Worm (Caenorhabditis elegans): ENCODE measurements around the gene H41C03.1.
"Not testable (repeated sequence)": the region's sequence is repeated elsewhere in the genome, so short reads cannot be mapped to it uniquely, and the experiment has no call there.

DNA sequence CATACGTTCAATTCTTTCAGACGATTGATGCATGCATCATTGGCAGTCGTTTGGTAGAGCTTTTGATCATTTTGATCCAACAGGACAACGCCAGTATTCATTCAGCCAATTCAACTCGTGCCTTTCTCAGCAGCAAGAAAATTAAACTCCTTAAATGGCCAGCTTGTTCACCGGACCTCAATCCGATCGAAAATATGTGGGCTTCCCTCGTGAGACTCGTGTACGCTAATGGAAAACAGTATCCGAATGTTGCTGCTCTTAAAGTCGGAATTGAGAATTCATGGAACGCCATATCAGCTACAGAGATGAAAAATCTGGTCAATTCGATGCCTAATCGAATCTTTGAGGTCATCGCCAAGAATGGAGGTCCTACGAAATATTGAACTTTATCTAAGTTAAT is 38.8 kb upstream of the H41C03.1 start, which contains the start of gene wago-5:
- not testable (repeated sequence) for TF ChIP-seq elt-1 (tag; optimal IDR thresholded peaks at IDR 0.05); daf-12 (tag; optimal IDR thresholded peaks at IDR 0.05); egl-5 (tag; optimal IDR thresholded peaks at IDR 0.05); ztf-4 (tag; optimal IDR thresholded peaks at IDR 0.05); unc-62 (GFP tag; optimal IDR thresholded peaks at IDR 0.05); aly-2 (tag; optimal IDR thresholded peaks at IDR 0.05); ZK546.5 (tag; optimal IDR thresholded peaks at IDR 0.05); snpc-4 (tag; optimal IDR thresholded peaks at IDR 0.05)

All from whole organism, L3 larva.